Worm (Caenorhabditis elegans) whole organism, early embryonic: Measurements from ENCODE around the gene B0238.9.

Source experiments
- B0310.2 ChIP-seq: sonication (generic microtip); optimal IDR thresholded peaks from 2 replicates; lab custom pipeline; 2016; ENCODE audit warnings: mild to moderate bottlenecking, missing genetic modification characterization, missing compliant biosample characterization
- F13C5.2 ChIP-seq: sonication (generic microtip); optimal IDR thresholded peaks from 2 replicates; lab custom pipeline; 2017; ENCODE audit warnings: mild to moderate bottlenecking, missing genetic modification characterization, inconsistent platforms, missing compliant biosample characterization
- aly-1 ChIP-seq: sonication (generic microtip); optimal IDR thresholded peaks from 2 replicates; lab custom pipeline; 2016; ENCODE audit warnings: missing genetic modification characterization, missing compliant biosample characterization
- ama-1 ChIP-seq: fragments of 150-350 bp; optimal IDR thresholded peaks from 2 replicates; lab custom pipeline; 2014
- ets-7 ChIP-seq: sonication (generic microtip); optimal IDR thresholded peaks from 2 replicates; lab custom pipeline; 2016; ENCODE audit warnings: missing genotype, missing genetic modification characterization, missing compliant biosample characterization
- flt-1 ChIP-seq: fragments of 200-800 bp; sonication (Bioruptor generic); IDR thresholded peaks from 2 replicates; pipeline ENCODE4 v1.3.6; 2022; ENCODE audit warnings: missing genetic modification characterization, missing compliant biosample characterization
- pes-1 ChIP-seq: fragments of 200-800 bp; sonication (Bioruptor generic); IDR thresholded peaks from 2 replicates; pipeline ENCODE4 v1.3.6; 2022; ENCODE audit warnings: missing genetic modification reagents, missing genetic modification characterization, missing compliant biosample characterization
- tbx-11 ChIP-seq: fragments of 200-800 bp; sonication (Bioruptor generic); IDR thresholded peaks from 2 replicates; pipeline ENCODE4 v1.3.6; 2022; ENCODE audit warnings: missing genetic modification characterization, missing compliant biosample characterization
- tra-4 ChIP-seq: sonication (generic microtip); optimal IDR thresholded peaks from 2 replicates; lab custom pipeline; 2017; ENCODE audit warnings: missing genetic modification characterization, missing compliant biosample characterization

ce11 chrV:5269024-5269535 lies 8.8 kb downstream of the B0238.9 start, which contains the start of gene penr-1:
- TF ChIP-seq tbx-11 (GFP tag; lab: Robert Waterston, UW) (no peak), F13C5.2 (peak; percentile 19), ets-7 (tag; lab: Kevin White, UChicago) (no peak), ama-1 (lab: Kevin White, UChicago) (no peak), flt-1 (GFP tag; lab: Robert Waterston, UW) (no peak), pes-1 (GFP tag; lab: Robert Waterston, UW) (no peak), B0310.2 (tag; lab: Kevin White, UChicago) (no peak), tra-4 (tag; lab: Kevin White, UChicago) (no peak), aly-1 (no peak)
